Fruit fly (Drosophila melanogaster) whole organism, pupa: ENCODE measurements around the gene CG33090.

Experiments used
- CG12605 ChIP-seq: fragments of 200-800 bp; sonication (Bioruptor generic); IDR thresholded peaks from 2 replicates; pipeline ENCODE4 v1.3.6; 2022; ENCODE audit warnings: missing biosample characterization, missing genetic modification characterization
- CG8159 ChIP-seq: fragments of 200-800 bp; sonication (Bioruptor generic); optimal IDR thresholded peaks from 3 replicates; lab custom pipeline; 2018; ENCODE audit warnings: missing biosample characterization, mild to moderate bottlenecking, missing genetic modification characterization, moderate library complexity
- CG9948 ChIP-seq: fragments of 200-800 bp; sonication (Bioruptor generic); optimal IDR thresholded peaks from 2 replicates; lab custom pipeline; 2018; ENCODE audit warnings: missing biosample characterization, mild to moderate bottlenecking, missing genetic modification characterization, moderate library complexity
- EcR ChIP-seq: fragments of 200-800 bp; sonication (Bioruptor generic); optimal IDR thresholded peaks from 3 replicates; lab custom pipeline; 2019; ENCODE audit warnings: missing biosample characterization, missing genetic modification characterization, mild to moderate bottlenecking, moderate library complexity, missing genetic modification reagents
- gl ChIP-seq: fragments of 200-800 bp; sonication (Bioruptor generic); optimal IDR thresholded peaks from 2 replicates; lab custom pipeline; 2018; ENCODE audit warnings: missing biosample characterization, mild to moderate bottlenecking, missing genetic modification characterization

- no peak for TF ChIP-seq EcR (GFP tag; lab: Kevin White, UChicago)
- TF ChIP-seq gl (tag; lab: Kevin White, UChicago) = no peak
- TF ChIP-seq CG8159 (tag; lab: Kevin White, UChicago) = no peak
- no peak for TF ChIP-seq CG12605 (GFP tag; lab: Robert Waterston, UW)
- TF ChIP-seq CG9948 (tag; lab: Kevin White, UChicago) = no peak
Observed at dm6 chr2L:14308661-14309060, 25.3 kb upstream of the CG33090 start.
